Worm (Caenorhabditis elegans): ENCODE data around the gene unc-33.

unc-33 gene

DNA sequence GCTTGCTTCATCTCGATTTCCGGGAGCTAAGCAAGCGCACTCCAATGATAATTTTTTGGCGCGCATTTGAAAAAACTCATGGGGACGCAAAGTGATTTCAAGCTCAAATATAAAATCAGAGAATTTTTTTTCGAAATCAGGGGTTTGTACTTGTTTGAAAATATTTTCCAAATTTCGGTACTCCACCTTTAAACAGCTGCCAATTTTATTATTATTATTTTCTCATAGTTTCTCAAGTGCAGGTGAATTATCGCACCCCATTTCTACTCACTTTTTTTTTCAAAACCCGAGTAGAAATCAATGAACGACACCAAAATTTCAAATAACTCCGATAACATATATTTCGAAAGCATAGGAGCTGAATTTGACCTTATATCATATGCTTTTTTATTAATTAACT lies 12.5 kb upstream of the unc-33 start, which contains the start of gene srz-83:
Gene srz-83 (plus strand): TSS at position 301 of the 400 bp plus-strand sequence.
- no peak for TF ChIP-seq dao-5 (tag; optimal IDR thresholded peaks at IDR 0.05)
- no peak for TF ChIP-seq W03F9.2 (tag; optimal IDR thresholded peaks at IDR 0.05)
- TF ChIP-seq him-1 (tag; optimal IDR thresholded peaks at IDR 0.05) = no peak

DNA sequence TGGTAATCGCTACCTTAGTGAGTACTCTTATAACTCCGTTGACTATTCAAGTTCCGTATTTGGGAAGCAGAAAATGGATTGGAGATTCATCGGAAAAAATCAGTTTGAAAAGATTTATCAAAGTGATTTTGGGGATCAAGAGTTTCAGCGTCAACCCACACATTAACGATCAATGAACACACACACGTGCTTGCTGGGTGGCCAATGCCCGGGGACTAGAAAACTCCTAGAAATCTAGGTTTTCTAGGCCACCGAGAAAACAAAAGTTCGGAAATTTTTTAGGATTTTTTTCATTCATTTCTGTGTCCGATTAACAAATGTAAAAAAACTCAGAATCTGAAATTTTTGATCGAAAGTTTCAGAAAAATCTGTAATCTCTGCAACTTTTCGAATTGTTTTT lies 10.7 kb upstream of the unc-33 start:
- TF ChIP-seq him-1 (tag; optimal IDR thresholded peaks at IDR 0.05) = no peak
- TF ChIP-seq dao-5 (tag; optimal IDR thresholded peaks at IDR 0.05) = no peak
- no peak for TF ChIP-seq W03F9.2 (tag; optimal IDR thresholded peaks at IDR 0.05)

DNA sequence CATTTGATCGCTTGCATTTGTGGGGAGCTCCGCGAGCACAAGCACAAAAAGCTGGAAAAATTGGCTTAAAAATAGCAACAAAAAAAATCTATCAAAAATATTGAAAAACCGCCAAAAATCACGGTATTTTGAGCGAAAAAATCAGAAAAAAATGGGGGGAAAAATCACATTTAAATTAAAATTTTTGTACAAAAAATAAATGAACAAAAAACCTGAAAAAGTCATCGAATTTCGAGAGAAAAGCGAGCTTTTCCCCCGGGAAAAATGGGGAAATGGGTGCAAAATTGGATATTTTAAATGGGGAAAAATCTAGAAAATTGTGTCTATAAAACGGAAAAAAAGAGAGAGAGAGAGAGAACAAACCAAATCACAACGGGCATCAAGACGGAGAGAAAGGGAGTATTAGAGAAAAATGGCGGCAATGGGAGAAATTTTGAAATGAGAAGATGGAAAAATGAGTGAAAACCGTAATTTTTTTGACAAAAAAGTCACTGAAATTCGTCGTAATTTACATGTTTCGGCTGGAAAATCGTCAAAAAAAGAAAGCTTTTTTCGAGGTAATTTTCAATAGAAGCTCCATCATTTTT lies 7.1 kb upstream of the unc-33 start, which contains the start of gene ced-10:
Gene ced-10 (minus strand): TSS at position 51 of the 587 bp plus-strand sequence.
- no peak for TF ChIP-seq dao-5 (tag; optimal IDR thresholded peaks at IDR 0.05)
- TF ChIP-seq W03F9.2 (tag; optimal IDR thresholded peaks at IDR 0.05) = no peak

DNA sequence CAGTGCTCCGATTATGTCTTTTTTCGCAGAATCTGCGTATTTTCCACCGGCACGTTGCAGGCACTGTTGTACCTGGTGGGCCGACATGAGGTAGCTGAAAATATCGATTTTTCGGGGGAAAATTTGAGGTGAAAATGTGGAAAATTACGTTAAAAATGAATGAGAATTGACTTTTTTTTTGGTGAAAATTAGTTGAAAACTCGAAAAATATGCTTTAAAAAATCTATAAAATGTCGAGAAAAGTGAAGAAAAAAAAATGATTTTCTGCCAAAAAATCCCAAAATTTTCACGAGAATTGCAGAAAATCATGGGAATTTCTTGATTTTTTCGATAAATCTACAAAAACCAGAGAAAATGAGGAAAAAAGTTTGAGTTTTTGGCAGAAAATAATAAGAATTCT lies 2.2 kb upstream of the unc-33 start, which contains the start of gene tsg-101:
Gene tsg-101 (minus strand): TSS at position 101 of the 400 bp plus-strand sequence.
- TF ChIP-seq dao-5 (tag; optimal IDR thresholded peaks at IDR 0.05) = no peak
- no peak for TF ChIP-seq W03F9.2 (tag; optimal IDR thresholded peaks at IDR 0.05)
- no peak for TF ChIP-seq him-1 (tag; optimal IDR thresholded peaks at IDR 0.05)

DNA sequence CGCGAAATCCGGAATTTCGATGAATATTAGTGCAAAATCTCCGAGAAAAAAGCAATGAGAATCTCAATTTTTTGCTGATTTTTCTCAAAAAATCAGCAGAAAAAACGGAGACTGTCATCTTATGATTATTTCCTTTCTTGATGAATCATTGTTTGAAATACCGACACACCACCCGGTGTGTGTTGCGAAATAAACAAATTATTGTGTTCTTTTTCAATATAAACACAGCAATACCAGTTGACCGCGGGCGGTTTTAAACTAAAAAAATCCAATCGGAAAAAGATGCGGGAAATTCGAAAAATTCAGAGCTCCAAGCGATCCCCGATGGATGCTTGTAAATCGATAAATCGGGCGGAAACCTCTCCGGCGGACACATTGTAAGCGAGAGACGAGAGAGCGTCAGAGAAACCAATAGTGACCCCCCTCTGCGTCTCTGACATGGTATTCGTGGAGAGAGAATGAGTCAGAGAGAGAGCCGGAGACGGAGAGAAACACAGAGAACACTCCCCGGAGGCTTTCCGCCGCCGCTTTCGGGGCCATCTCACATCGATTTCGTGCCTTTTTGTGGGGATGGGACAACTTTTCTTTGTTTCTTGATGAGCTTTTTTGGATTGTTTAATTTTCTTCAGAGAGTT lies 1.2 kb upstream of the unc-33 start:
- TF ChIP-seq dao-5 (tag; optimal IDR thresholded peaks at IDR 0.05) (no peak), him-1 (tag; optimal IDR thresholded peaks at IDR 0.05) (peak; percentile 41)

DNA sequence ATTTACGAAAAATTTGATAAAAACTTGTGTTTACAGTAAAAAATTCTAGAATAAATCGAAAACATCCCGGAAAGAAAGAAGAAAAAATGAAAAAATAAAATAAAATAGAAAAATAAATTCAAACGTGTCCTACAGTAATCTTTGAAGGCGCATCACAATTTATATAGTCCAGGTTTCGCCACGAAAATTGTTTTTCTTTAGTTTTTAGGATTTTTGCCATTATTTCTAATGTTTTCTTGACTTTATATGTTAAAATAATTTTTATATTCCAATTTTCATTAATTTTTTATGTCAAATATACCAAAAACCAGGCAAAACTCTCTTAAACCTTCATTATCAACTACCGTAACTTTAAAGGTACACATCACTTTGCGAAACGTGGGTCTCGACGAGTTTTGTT lies 896 bp downstream of the unc-33 start:
- TF ChIP-seq dao-5 (tag; optimal IDR thresholded peaks at IDR 0.05) (no peak), him-1 (tag; optimal IDR thresholded peaks at IDR 0.05) (no peak), W03F9.2 (tag; optimal IDR thresholded peaks at IDR 0.05) (peak; percentile 19)

DNA sequence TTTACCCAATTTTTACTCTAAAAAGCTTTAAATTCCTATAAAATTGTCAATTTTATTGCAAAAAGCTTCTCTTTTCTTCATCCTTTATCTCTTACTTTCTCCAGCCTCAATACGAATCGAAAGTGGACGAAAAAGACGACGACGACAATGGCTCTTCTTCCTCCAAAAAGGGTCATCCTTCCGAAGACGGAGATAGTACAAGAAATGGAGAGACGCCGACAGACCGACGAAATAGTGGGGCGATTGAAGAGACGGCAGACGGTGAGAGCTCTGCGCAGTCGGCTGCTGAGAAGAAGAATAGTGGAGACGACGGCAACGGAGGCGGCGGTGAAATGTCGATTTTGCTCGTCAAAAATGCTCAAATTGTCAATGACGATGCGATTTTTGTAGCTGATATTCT lies 2.7 kb downstream of the unc-33 start:
- TF ChIP-seq W03F9.2 (tag; optimal IDR thresholded peaks at IDR 0.05) (no peak), dao-5 (tag; optimal IDR thresholded peaks at IDR 0.05) (no peak), him-1 (tag; optimal IDR thresholded peaks at IDR 0.05) (no peak)

DNA sequence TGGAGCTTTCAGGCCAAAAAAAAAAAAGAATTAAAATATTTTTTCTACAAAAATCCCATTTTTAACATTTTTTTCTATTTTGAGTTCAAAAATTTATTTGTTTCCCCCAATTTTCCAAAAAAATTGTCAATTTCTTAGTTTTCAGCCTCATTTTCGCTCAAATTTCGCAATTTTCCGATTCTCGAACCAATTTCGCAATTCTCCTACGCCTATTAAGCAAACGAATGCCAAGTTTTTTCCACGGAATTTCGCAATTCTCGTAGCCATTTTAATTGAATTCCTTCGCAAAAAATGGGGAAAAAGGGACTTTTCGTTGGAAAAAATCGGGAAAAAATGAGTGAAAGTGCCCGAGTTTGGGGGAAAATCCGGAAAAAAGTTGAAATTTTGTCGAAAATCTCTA lies 3.7 kb downstream of the unc-33 start:
- TF ChIP-seq dao-5 (tag; optimal IDR thresholded peaks at IDR 0.05) (no peak), him-1 (tag; optimal IDR thresholded peaks at IDR 0.05) (no peak), W03F9.2 (tag; optimal IDR thresholded peaks at IDR 0.05) (no peak)

DNA sequence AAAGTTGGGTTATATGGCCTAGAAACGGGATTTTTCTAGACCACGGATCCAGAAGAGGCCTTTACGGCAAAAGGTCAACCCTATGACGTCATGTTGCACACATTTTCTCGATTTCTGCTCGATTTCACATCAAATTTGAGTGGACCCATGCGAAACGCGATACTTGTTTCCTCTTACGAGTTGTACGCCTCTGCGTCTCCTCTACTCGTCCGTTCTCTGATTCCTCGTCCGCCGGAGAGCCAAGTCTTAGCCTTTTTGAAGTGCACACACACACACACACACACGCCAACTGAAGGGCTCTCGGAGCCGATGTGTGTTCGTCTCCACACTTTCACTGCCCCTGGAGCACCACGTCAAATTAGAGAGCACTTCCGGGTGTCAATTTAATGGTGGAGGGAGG lies 4.3 kb downstream of the unc-33 start:
- TF ChIP-seq W03F9.2 (tag; optimal IDR thresholded peaks at IDR 0.05) (no peak), dao-5 (tag; optimal IDR thresholded peaks at IDR 0.05) (no peak), him-1 (tag; optimal IDR thresholded peaks at IDR 0.05) (no peak)

DNA sequence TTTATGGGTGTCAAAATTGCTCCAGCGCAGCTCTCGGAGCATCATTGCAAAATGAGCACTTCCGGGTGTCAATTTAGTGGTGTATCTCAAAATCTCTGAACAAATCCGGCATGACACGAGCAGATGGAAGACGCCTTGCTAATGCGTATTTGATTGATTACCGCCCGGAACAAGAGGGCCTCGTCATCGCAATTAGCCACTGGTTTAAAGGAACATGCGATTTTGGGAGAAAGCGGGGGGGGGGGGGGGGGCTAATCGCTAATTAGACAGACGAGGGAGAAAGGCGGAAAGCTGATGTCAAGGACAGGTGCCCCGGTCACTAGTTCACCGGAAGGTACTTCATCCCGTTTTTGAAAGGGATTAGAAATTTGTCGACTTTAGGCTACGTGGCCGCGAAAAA lies 5.0 kb downstream of the unc-33 start:
- TF ChIP-seq him-1 (tag; optimal IDR thresholded peaks at IDR 0.05) = no peak
- no peak for TF ChIP-seq W03F9.2 (tag; optimal IDR thresholded peaks at IDR 0.05)

DNA sequence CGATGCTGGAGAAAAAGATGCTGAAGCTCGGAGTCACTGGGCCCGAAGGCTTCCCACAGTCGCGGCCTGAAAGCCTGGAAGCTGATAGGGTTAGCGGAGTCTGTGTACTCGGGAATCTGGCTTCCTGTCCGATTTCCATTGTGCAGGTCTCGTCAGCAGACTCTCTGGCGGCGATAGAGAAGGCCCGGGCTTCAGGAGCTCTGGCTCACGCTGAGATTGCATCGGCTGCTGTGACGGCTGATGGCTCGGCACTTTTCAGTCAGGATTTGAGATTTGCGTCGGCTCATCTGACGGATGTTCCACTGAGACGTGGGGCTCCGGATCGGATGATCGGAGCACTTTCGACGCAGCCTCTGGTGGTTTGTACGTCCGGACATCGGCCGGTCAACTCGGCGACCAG lies 6.7 kb downstream of the unc-33 start:
- no peak for TF ChIP-seq him-1 (tag; optimal IDR thresholded peaks at IDR 0.05)

DNA sequence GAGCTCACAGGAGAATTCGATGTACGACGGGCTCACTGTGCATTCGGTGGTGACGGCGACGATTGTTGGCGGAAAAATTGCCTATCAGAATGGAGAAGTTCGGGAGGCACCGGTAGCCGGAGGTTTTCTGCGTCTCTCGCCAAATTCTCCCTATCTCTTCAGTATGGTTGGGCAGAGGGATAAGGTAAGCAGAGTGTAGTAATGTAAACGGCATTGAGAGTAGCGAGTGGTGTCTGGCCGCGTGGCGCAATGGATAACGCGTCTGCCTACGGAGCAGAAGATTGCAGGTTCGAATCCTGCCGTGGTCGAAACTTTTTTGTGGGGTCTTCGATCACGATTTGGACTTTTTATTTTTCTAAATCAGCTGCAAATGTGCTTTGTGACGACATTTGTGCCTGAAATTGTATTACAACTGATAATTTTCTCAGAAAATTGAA lies 7.9 kb downstream of the unc-33 start:
- TF ChIP-seq dao-5 (tag; optimal IDR thresholded peaks at IDR 0.05) (no peak), him-1 (tag; optimal IDR thresholded peaks at IDR 0.05) (peak; percentile 23)

DNA sequence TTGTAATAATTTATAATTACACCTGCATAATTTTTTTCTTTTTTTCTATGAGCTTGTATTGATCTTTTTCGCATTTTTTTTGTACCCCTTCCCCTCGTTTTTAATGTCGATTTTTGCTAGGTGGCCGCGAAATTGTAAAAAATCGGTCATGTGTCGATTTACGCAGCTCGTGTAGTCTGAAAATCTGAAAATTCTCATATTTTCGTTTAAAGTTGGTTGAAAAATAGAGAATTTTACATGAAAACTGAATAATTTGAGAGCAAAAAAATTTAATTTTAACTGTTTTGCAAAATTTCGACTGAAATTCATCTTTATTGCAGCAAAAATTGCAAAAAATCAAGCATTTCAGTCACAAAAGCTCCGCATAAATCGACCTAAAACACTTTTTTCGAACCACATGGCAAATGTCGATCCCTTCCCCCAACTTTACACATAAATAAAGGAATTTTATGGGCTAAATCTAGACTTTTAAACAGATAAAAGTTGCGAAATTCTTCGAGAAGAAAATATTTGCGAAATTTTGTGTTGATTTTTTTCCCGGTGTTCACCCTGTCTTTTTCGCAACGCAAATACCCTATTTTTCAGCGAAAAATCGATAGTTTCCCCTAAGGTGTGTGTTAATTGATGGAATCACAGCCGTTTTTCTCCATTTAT lies 9.6 kb downstream of the unc-33 start:
- TF ChIP-seq him-1 (tag; optimal IDR thresholded peaks at IDR 0.05) (no peak), dao-5 (tag; optimal IDR thresholded peaks at IDR 0.05) (no peak), W03F9.2 (tag; optimal IDR thresholded peaks at IDR 0.05) (no peak)

DNA sequence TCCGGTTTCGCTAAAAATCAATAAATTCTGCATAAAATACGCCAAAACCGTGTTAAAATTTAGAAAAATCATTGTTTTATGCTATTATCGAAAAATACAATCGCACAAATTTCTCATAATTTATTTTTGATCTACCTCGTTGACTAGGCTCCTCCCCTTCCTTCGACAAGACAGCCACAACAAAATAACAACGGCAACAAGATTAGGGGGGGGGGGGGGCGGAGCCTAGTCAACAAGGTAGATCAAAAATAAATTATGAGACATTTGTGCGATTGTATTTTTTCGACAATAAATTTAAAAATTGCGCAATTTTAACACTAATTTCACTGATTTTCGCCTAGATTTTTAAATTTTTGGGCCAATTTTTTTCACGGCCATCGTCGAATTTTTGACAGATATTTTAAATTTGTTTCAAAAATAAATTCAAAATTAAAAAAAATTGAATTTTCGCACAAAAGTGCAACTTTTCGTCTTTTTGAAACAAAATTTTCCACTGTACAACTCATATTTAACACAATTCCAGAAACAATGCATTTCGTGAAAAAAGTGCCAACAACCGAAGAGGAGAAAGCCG lies 10.2 kb downstream of the unc-33 start, which contains the start of gene M57.2:
Gene M57.2 (plus strand): TSS at position 524 of the 574 bp plus-strand sequence.
- no peak for TF ChIP-seq him-1 (tag; optimal IDR thresholded peaks at IDR 0.05)
- no peak for TF ChIP-seq dao-5 (tag; optimal IDR thresholded peaks at IDR 0.05)
- no peak for TF ChIP-seq W03F9.2 (tag; optimal IDR thresholded peaks at IDR 0.05)
